Worm (Caenorhabditis elegans) whole organism, L3 larva: Measurements from ENCODE around the gene T16G12.1.
"Not testable (repeated sequence)": the region's sequence is repeated elsewhere in the genome, so short reads cannot be mapped to it uniquely, and the experiment has no call there.

Experiments
- aly-2 ChIP-seq: fragments of 150-350 bp; optimal IDR thresholded peaks from 2 replicates; lab custom pipeline; 2014; ENCODE audit warnings: missing biosample characterization, missing genetic modification characterization
- ama-1 ChIP-seq: fragments of 150-350 bp; optimal IDR thresholded peaks from 2 replicates; lab custom pipeline; 2018
- ceh-16 ChIP-seq: sonication (generic microtip); optimal IDR thresholded peaks from 2 replicates; lab custom pipeline; 2017; ENCODE audit warnings: missing biosample characterization, missing genetic modification characterization
- ceh-28 ChIP-seq: fragments of 150-350 bp; optimal IDR thresholded peaks from 2 replicates; lab custom pipeline; 2014; ENCODE audit warnings: missing biosample characterization, missing genetic modification reagents, missing genetic modification characterization
- ceh-82 ChIP-seq: fragments of 150-350 bp; optimal IDR thresholded peaks from 2 replicates; lab custom pipeline; 2014; ENCODE audit warnings: missing biosample characterization, missing genetic modification characterization
- ceh-9 ChIP-seq: sonication (generic microtip); optimal IDR thresholded peaks from 2 replicates; lab custom pipeline; 2018; ENCODE audit warnings: missing biosample characterization, missing genetic modification characterization
- daf-12 ChIP-seq: fragments of 150-350 bp; optimal IDR thresholded peaks from 2 replicates; lab custom pipeline; 2014; ENCODE audit warnings: missing biosample characterization, missing genetic modification reagents, missing genetic modification characterization
- egl-5 ChIP-seq: fragments of 150-350 bp; optimal IDR thresholded peaks from 2 replicates; lab custom pipeline; 2017; ENCODE audit warnings: missing biosample characterization, missing genetic modification reagents, missing genetic modification characterization, inconsistent platforms
- elt-2 ChIP-seq: sonication (generic microtip); optimal IDR thresholded peaks from 2 replicates; lab custom pipeline; 2016; ENCODE audit warnings: missing genetic modification reagents, mild to moderate bottlenecking, missing genetic modification characterization, missing compliant biosample characterization
- elt-3 ChIP-seq, 3 experiments: fragments of 150-350 bp in 1 of 3; sonication (generic microtip) in 2 of 3; optimal IDR thresholded peaks; 2 replicates in 2 of 3; 4 replicates in 1 of 3; lab custom pipeline; 2014 to 2017; ENCODE audit warnings: missing biosample characterization in 3 of 3, missing genetic modification characterization in 3 of 3
- fkh-10 ChIP-seq: sonication (generic microtip); optimal IDR thresholded peaks from 2 replicates; lab custom pipeline; 2017; ENCODE audit warnings: missing biosample characterization, missing genetic modification reagents, missing genetic modification characterization
- hmg-11 ChIP-seq: sonication (generic microtip); optimal IDR thresholded peaks from 2 replicates; lab custom pipeline; 2016; ENCODE audit warnings: missing genetic modification characterization, missing compliant biosample characterization
- lin-15B ChIP-seq: fragments of 150-350 bp; optimal IDR thresholded peaks from 2 replicates; lab custom pipeline; 2014; ENCODE audit warnings: missing biosample characterization, missing genetic modification characterization
- lin-39 ChIP-seq: fragments of 150-350 bp; optimal IDR thresholded peaks from 2 replicates; lab custom pipeline; 2018; ENCODE audit warnings: missing biosample characterization, missing genetic modification reagents, missing genetic modification characterization
- lsy-12 ChIP-seq: sonication (generic microtip); optimal IDR thresholded peaks from 2 replicates; lab custom pipeline; 2016; ENCODE audit warnings: mild to moderate bottlenecking, missing genetic modification characterization, missing compliant biosample characterization
- mdl-1 ChIP-seq: fragments of 150-350 bp; optimal IDR thresholded peaks from 2 replicates; lab custom pipeline; 2014; ENCODE audit warnings: missing biosample characterization, missing genetic modification characterization
- mml-1 ChIP-seq: fragments of 150-350 bp; sonication (generic microtip); optimal IDR thresholded peaks from 3 replicates; lab custom pipeline; 2014; ENCODE audit warnings: missing biosample characterization, missing genetic modification characterization
- nfya-1 ChIP-seq: sonication (generic microtip); optimal IDR thresholded peaks from 2 replicates; lab custom pipeline; 2017; ENCODE audit warnings: missing genetic modification characterization, mild to moderate bottlenecking, missing compliant biosample characterization, antibody characterized with exemption, moderate library complexity; ENCODE audit not compliant: insufficient read depth
- nhr-11 ChIP-seq: fragments of 150-350 bp; optimal IDR thresholded peaks from 2 replicates; lab custom pipeline; 2014; ENCODE audit warnings: missing biosample characterization, missing genetic modification characterization
- nhr-12 ChIP-seq: fragments of 150-350 bp; optimal IDR thresholded peaks from 2 replicates; lab custom pipeline; 2014; ENCODE audit warnings: missing biosample characterization, missing genetic modification characterization
- nhr-23 ChIP-seq: fragments of 150-350 bp; optimal IDR thresholded peaks from 2 replicates; lab custom pipeline; 2014; ENCODE audit warnings: missing biosample characterization, missing genetic modification reagents, missing genetic modification characterization
- nhr-25 ChIP-seq: sonication (generic microtip); optimal IDR thresholded peaks from 2 replicates; lab custom pipeline; 2017; ENCODE audit warnings: missing biosample characterization, missing genetic modification characterization
- nhr-43 ChIP-seq: sonication (generic microtip); optimal IDR thresholded peaks from 2 replicates; lab custom pipeline; 2016; ENCODE audit warnings: mild to moderate bottlenecking, missing genetic modification characterization, missing compliant biosample characterization; ENCODE audit not compliant: poor library complexity, severe bottlenecking
- nhr-67 ChIP-seq: fragments of 150-350 bp; optimal IDR thresholded peaks from 2 replicates; lab custom pipeline; 2014; ENCODE audit warnings: missing biosample characterization, missing genetic modification characterization
- nhr-77 ChIP-seq: fragments of 150-350 bp; optimal IDR thresholded peaks from 2 replicates; lab custom pipeline; 2014; ENCODE audit warnings: missing biosample characterization, missing genetic modification characterization
- pha-4 ChIP-seq: fragments of 150-350 bp; optimal IDR thresholded peaks from 2 replicates; lab custom pipeline; 2014; ENCODE audit warnings: missing biosample characterization, missing genetic modification reagents, missing genetic modification characterization
- pqm-1 ChIP-seq: fragments of 150-350 bp; optimal IDR thresholded peaks from 2 replicates; lab custom pipeline; 2017; ENCODE audit warnings: missing biosample characterization, missing genetic modification characterization, inconsistent platforms
- sea-2 ChIP-seq: fragments of 150-350 bp; sonication (generic microtip); optimal IDR thresholded peaks from 4 replicates; lab custom pipeline; 2014; ENCODE audit warnings: missing biosample characterization, missing genetic modification reagents, missing genetic modification characterization
- skn-1 ChIP-seq: fragments of 150-350 bp; optimal IDR thresholded peaks from 2 replicates; lab custom pipeline; 2014; ENCODE audit warnings: missing biosample characterization, missing genetic modification characterization
- snpc-4 ChIP-seq: fragments of 150-350 bp; optimal IDR thresholded peaks from 2 replicates; lab custom pipeline; 2014; ENCODE audit warnings: missing biosample characterization, missing genetic modification characterization
- tbx-2 ChIP-seq: sonication (generic microtip); optimal IDR thresholded peaks from 2 replicates; lab custom pipeline; 2016; ENCODE audit warnings: mild to moderate bottlenecking, missing genetic modification characterization, missing compliant biosample characterization
- ztf-4 ChIP-seq: fragments of 150-350 bp; optimal IDR thresholded peaks from 2 replicates; lab custom pipeline; 2014; ENCODE audit warnings: missing biosample characterization, missing genetic modification characterization

The T16G12.1 gene

DNA sequence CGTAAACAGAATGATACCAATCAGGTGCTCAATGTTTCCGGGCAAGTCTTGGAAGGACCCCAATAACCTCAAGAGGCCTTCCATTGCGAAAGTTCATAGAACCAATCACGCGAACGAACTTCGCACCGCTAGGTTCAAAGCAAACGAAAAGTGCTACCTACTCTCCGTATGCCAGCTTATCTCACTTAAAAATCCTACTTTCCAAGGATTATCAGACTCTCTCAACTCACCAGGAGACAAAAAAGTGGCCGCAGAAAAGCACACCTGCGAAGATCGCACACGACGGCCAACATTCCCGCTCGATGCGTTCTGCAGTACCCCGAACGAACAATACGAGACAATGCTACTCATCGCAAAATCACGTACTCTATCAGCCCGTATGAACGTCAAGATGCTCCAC is 3.7 kb upstream of the T16G12.1 start, which contains the start of gene T16G12.12:
Gene T16G12.12 (plus strand): TSS at position 301 of the 400 bp plus-strand sequence.
- not testable (repeated sequence) for TF ChIP-seq nhr-11 (tag; lab: Kevin White, UChicago); sea-2 (GFP tag; lab: Kevin White, UChicago); mdl-1

DNA sequence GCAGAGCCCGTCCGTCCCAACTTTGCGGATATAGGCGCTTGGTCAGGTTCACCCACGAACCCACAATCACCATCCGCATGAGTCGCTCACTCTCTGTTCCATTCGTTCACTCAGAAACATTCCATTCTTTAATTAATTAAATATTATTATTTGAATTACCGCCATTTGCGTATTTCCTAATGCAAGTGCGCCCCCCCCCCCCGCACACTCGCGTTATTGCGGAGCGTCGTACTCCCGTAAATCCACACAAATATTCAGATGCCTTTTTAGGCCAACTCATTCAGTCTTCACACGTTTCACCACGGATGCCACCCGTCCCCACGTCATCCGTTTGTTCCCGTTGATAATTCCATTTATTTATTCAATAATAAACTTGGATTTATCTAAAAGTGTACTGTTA is 664 bp upstream of the T16G12.1 start, which contains the start of gene T16G12.3:
Gene T16G12.3 (plus strand): TSS at position 301 of the 400 bp plus-strand sequence.
- TF ChIP-seq daf-12, skn-1, tbx-2 (tag; lab: Kevin White, UChicago): not testable (repeated sequence)

DNA sequence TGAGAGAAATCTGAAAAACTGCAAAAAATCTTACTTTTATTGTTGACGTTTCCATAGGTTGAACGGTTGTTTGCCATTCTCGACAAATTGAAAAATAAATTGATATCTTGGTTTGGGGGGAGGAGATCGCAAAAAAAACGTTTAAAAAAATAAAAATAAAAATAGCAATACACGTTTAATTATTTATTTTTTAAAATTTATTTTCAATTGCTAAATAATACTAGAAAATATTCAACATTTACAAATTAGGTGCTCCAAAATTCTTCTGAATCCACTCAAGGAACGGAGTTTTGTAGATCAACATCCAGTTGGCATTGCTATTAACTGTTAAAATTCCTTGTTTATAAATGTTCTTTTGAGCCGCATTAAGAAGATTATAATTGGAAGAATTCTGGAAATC is 9.6 kb downstream of the T16G12.1 start, which contains the start of gene T16G12.7:
Gene T16G12.7 (minus strand): TSS at position 101 of the 400 bp plus-strand sequence.
- no peak for TF ChIP-seq nhr-11 (tag; lab: Kevin White, UChicago)
- TF ChIP-seq skn-1 (tag; lab: Kevin White, UChicago) = no peak
- TF ChIP-seq nhr-25 (tag; lab: Kevin White, UChicago) = no peak
- TF ChIP-seq nhr-23 = no peak
- no peak for TF ChIP-seq lin-15B
- TF ChIP-seq hmg-11 = no peak
- TF ChIP-seq egl-5 = no peak
- no peak for TF ChIP-seq pha-4
- TF ChIP-seq nhr-77 = no peak
- TF ChIP-seq nhr-67 (tag; lab: Kevin White, UChicago) = no peak
- no peak for TF ChIP-seq lsy-12
- TF ChIP-seq aly-2 (tag; lab: Kevin White, UChicago) = no peak
- no peak for TF ChIP-seq nhr-12 (tag; lab: Kevin White, UChicago)

- TF ChIP-seq lin-15B = no peak
- peak; percentile 1 for TF ChIP-seq fkh-10 (GFP tag; lab: Kevin White, UChicago)
These were observed 12.5 kb downstream of the T16G12.1 start, which contains the start of gene M04D8.7 for ce11 chrIII:10037150-10037549. Gene M04D8.7 (plus strand): TSS chrIII:10037450.

- TF ChIP-seq ceh-9 (tag; lab: Kevin White, UChicago) = no peak
- peak; percentile 79 for TF ChIP-seq nhr-11 (tag; lab: Kevin White, UChicago)
These were observed 13.9 kb downstream of the T16G12.1 start, which contains the start of gene xbx-3 for ce11 chrIII:10035783-10036182. Gene xbx-3 (plus strand): TSS chrIII:10035945.

DNA sequence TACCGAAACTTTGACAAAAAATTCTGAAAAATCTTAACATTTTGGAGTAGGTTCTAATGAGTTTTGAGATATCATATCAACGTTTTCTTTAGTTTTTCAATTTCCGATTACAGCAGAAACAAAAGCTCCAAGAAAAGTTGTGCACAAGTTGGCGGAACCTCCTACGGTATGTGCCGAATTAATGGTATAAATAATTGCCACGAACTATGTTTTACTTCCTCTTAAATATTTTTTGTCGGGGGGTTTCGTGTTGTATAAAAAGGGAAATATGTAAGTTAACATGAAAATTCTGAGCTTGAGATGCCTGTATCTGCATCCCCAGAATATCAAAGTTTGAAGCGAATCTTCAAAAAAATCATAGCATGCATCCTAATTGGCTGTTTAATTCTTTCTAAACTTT is 15.8 kb downstream of the T16G12.1 start, which contains the start of gene M04D8.8:
Gene M04D8.8 (plus strand): TSS at position 301 of the 400 bp plus-strand sequence.
- TF ChIP-seq nhr-77 = no peak
- no peak for TF ChIP-seq ceh-82 (tag; lab: Kevin White, UChicago)
- no peak for TF ChIP-seq lsy-12
- TF ChIP-seq mdl-1 = no peak
- TF ChIP-seq pqm-1 = no peak
- no peak for TF ChIP-seq hmg-11
- no peak for TF ChIP-seq daf-12 (tag; lab: Kevin White, UChicago)
- TF ChIP-seq ceh-28 = no peak
- no peak for TF ChIP-seq nfya-1 (tag; lab: Kevin White, UChicago)
- TF ChIP-seq elt-3 (tag; optimal IDR thresholded peaks at IDR 0.05; lab: Kevin White, UChicago) = no peak
- TF ChIP-seq, all 47 proteins: peak for 0

DNA sequence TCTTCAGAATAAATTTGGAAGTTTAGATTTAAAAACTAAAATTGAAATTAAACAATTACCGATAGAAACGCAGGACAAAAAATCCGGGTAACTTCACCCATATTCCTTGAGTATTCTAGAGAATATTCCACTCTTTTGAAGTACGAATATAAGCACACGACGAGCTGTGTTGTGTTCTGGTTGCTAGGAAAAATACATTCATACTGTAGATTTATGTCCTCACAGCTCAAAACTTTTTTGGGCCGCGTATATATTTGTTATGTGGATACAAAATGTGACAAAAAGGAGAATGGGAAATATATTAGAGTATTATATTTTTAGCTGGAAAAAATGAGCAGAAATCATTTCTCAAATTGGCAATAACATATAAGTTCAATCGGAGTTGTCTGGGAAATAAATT is 16.4 kb downstream of the T16G12.1 start, which contains the start of gene M04D8.5:
Gene M04D8.5 (minus strand): TSS at position 101 of the 400 bp plus-strand sequence.
- TF ChIP-seq lin-39 = no peak
- TF ChIP-seq skn-1 (tag; lab: Kevin White, UChicago) = no peak
- TF ChIP-seq nhr-43 (tag; lab: Kevin White, UChicago) = no peak
- no peak for TF ChIP-seq snpc-4 (tag; lab: Kevin White, UChicago)
- TF ChIP-seq mml-1 (tag; lab: Kevin White, UChicago) = no peak
- TF ChIP-seq ceh-9 (tag; lab: Kevin White, UChicago) = no peak
- TF ChIP-seq mdl-1 = no peak
- TF ChIP-seq ama-1 (lab: Kevin White, UChicago) = no peak
- TF ChIP-seq daf-12 (tag; lab: Kevin White, UChicago) = no peak
- no peak for TF ChIP-seq ceh-16 (tag; lab: Kevin White, UChicago)
- TF ChIP-seq ztf-4 (tag; lab: Kevin White, UChicago) = no peak
- TF ChIP-seq nhr-77 = no peak
- no peak for TF ChIP-seq lsy-12
- TF ChIP-seq elt-2 (tag; lab: Kevin White, UChicago) = no peak
- TF ChIP-seq ceh-28 = no peak
- TF ChIP-seq hmg-11 = no peak
